Fruit fly (Drosophila melanogaster) whole organism, embryonic: ENCODE results near the gene Sp1.
A peak's percentile ranks its signal among the peaks of the same experiment; 100 is the strongest.

Experiments used
- Adf1 ChIP-seq: fragments of 200-800 bp; sonication (Bioruptor generic); IDR thresholded peaks from 2 replicates; pipeline ENCODE4 v1.3.6; 2022; ENCODE audit warnings: missing biosample characterization, missing genetic modification characterization
- Aef1 ChIP-seq: fragments of 200-800 bp; sonication (Bioruptor generic); IDR thresholded peaks from 3 replicates; pipeline ENCODE4 v1.3.6; 2022; ENCODE audit warnings: missing biosample characterization, missing genetic modification characterization
- Atf6 ChIP-seq: fragments of 200-800 bp; sonication (Bioruptor generic); IDR thresholded peaks from 2 replicates; pipeline ENCODE4 v1.3.6; 2022; ENCODE audit warnings: missing biosample characterization, missing genetic modification characterization
- CG10147 ChIP-seq: fragments of 200-800 bp; sonication (Bioruptor generic); optimal IDR thresholded peaks from 2 replicates; lab custom pipeline; 2019; ENCODE audit warnings: missing biosample characterization, mild to moderate bottlenecking, missing genetic modification characterization, moderate library complexity
- CG11504 ChIP-seq: fragments of 200-800 bp; sonication (Bioruptor generic); optimal IDR thresholded peaks from 3 replicates; lab custom pipeline; 2019; ENCODE audit warnings: missing biosample characterization, mild to moderate bottlenecking, missing genetic modification characterization, moderate library complexity
- CG13287 ChIP-seq: fragments of 200-800 bp; sonication (Bioruptor generic); IDR thresholded peaks from 2 replicates; pipeline ENCODE4 v1.3.6; 2022; ENCODE audit warnings: missing biosample characterization, missing genetic modification characterization; ENCODE audit not compliant: partially characterized antibody
- CG17385 ChIP-seq: fragments of 200-800 bp; sonication (Bioruptor generic); optimal IDR thresholded peaks from 3 replicates; lab custom pipeline; 2018; ENCODE audit warnings: missing biosample characterization, mild to moderate bottlenecking, missing genetic modification characterization
- CG17829 ChIP-seq: fragments of 200-800 bp; optimal IDR thresholded peaks from 2 replicates; lab custom pipeline; 2019; ENCODE audit warnings: missing biosample characterization, mild to moderate bottlenecking, missing genetic modification characterization, moderate library complexity
- CG1832 ChIP-seq: fragments of 200-800 bp; sonication (Bioruptor generic); optimal IDR thresholded peaks from 2 replicates; lab custom pipeline; 2017; ENCODE audit warnings: missing biosample characterization, mild to moderate bottlenecking, missing genetic modification characterization, inconsistent platforms
- CG18619 ChIP-seq: fragments of 200-800 bp; sonication (Bioruptor generic); optimal IDR thresholded peaks from 3 replicates; lab custom pipeline; 2017; ENCODE audit warnings: missing biosample characterization, mild to moderate bottlenecking, missing genetic modification characterization
- CG2120 ChIP-seq: fragments of 200-800 bp; sonication (Bioruptor generic); optimal IDR thresholded peaks from 3 replicates; lab custom pipeline; 2016; ENCODE audit warnings: missing biosample characterization, missing genetic modification characterization
- CG2875 ChIP-seq: fragments of 200-800 bp; sonication (Bioruptor generic); optimal IDR thresholded peaks from 2 replicates; lab custom pipeline; 2017; ENCODE audit warnings: missing biosample characterization, mild to moderate bottlenecking, missing genetic modification characterization, missing genetic modification reagents
- CG3163 ChIP-seq: fragments of 200-800 bp; sonication (Bioruptor generic); optimal IDR thresholded peaks from 3 replicates; lab custom pipeline; 2016; ENCODE audit warnings: missing biosample characterization, missing genetic modification characterization
- CG33557 ChIP-seq: fragments of 200-800 bp; sonication (Bioruptor generic); optimal IDR thresholded peaks from 2 replicates; lab custom pipeline; 2019; ENCODE audit warnings: missing biosample characterization, mild to moderate bottlenecking, missing genetic modification characterization, moderate library complexity
- CG34224 ChIP-seq: fragments of 200-800 bp; sonication (Bioruptor generic); IDR thresholded peaks from 3 replicates; pipeline ENCODE4 v1.3.6; 2022; ENCODE audit warnings: missing biosample characterization, missing genetic modification characterization; ENCODE audit not compliant: partially characterized antibody
- CG43689 ChIP-seq: fragments of 200-800 bp; sonication (Bioruptor generic); IDR thresholded peaks from 2 replicates; pipeline ENCODE4 v1.3.6; 2022; ENCODE audit warnings: missing biosample characterization, missing genetic modification characterization
- CG6813 ChIP-seq: fragments of 200-800 bp; sonication (Bioruptor generic); optimal IDR thresholded peaks from 2 replicates; lab custom pipeline; 2017; ENCODE audit warnings: missing biosample characterization, missing genetic modification characterization, mild to moderate bottlenecking, moderate library complexity, missing genetic modification reagents
- Deaf1 ChIP-seq: fragments of 200-800 bp; optimal IDR thresholded peaks from 3 replicates; lab custom pipeline; 2019; ENCODE audit warnings: missing biosample characterization, mild to moderate bottlenecking, missing genetic modification characterization, moderate library complexity
- Dek ChIP-seq: fragments of 200-800 bp; sonication (Bioruptor generic); optimal IDR thresholded peaks from 3 replicates; lab custom pipeline; 2019; ENCODE audit warnings: missing biosample characterization, mild to moderate bottlenecking, missing genetic modification characterization, moderate library complexity
- Dll ChIP-seq: fragments of 200-800 bp; sonication (Bioruptor generic); IDR thresholded peaks from 4 replicates; pipeline ENCODE4 v1.3.6; 2022; ENCODE audit warnings: missing biosample characterization, missing genetic modification characterization; ENCODE audit not compliant: partially characterized antibody
- Drgx ChIP-seq: fragments of 200-800 bp; sonication (Bioruptor generic); IDR thresholded peaks from 2 replicates; pipeline ENCODE4 v1.3.6; 2022; ENCODE audit warnings: missing biosample characterization, missing genetic modification characterization
- HmgZ ChIP-seq: fragments of 200-800 bp; sonication (Bioruptor generic); optimal IDR thresholded peaks from 2 replicates; lab custom pipeline; 2018; ENCODE audit warnings: missing biosample characterization, mild to moderate bottlenecking, missing genetic modification characterization
- Lpt ChIP-seq: fragments of >200 bp; optimal IDR thresholded peaks from 2 replicates; lab custom pipeline; 2018; ENCODE audit warnings: missing biosample characterization, missing genetic modification characterization
- MBD-R2 ChIP-seq: fragments of 200-800 bp; sonication (Bioruptor generic); IDR thresholded peaks from 2 replicates; pipeline ENCODE4 v1.3.6; 2022; ENCODE audit warnings: missing biosample characterization, missing genetic modification characterization
- Med ChIP-seq: fragments of 200-800 bp; sonication (Bioruptor generic); peaks from one replicate; lab custom pipeline; 2016; ENCODE audit warnings: missing biosample characterization, missing genetic modification characterization, mild to moderate bottlenecking, inconsistent platforms, moderate library complexity
- Myb ChIP-seq: fragments of 200-800 bp; sonication (Bioruptor generic); optimal IDR thresholded peaks from 2 replicates; lab custom pipeline; 2016; ENCODE audit warnings: missing biosample characterization, missing genetic modification characterization
- Nf-YA ChIP-seq: fragments of 200-800 bp; sonication (Bioruptor generic); IDR thresholded peaks from 2 replicates; pipeline ENCODE4 v1.3.6; 2022; ENCODE audit warnings: missing biosample characterization, missing genetic modification characterization
- Opbp ChIP-seq: fragments of 200-800 bp; sonication (Bioruptor generic); IDR thresholded peaks from 3 replicates; pipeline ENCODE4 v1.3.6; 2022; ENCODE audit warnings: missing biosample characterization, missing genetic modification characterization; ENCODE audit not compliant: partially characterized antibody
- Optix ChIP-seq: fragments of 200-800 bp; sonication (Bioruptor generic); IDR thresholded peaks from 3 replicates; pipeline ENCODE4 v1.3.6; 2022; ENCODE audit warnings: missing biosample characterization, missing genetic modification characterization
- Ravus ChIP-seq: fragments of 200-800 bp; sonication (Bioruptor generic); IDR thresholded peaks from 2 replicates; pipeline ENCODE4 v1.3.6; 2022; ENCODE audit warnings: missing biosample characterization, missing genetic modification characterization
- Trl ChIP-seq, 3 experiments: fragments of >200 bp in 2 of 3; fragments of 200-800 bp in 1 of 3; sonication (Bioruptor generic) in 1 of 3; optimal IDR thresholded peaks; 2 replicates in 1 of 3; 3 replicates in 2 of 3; lab custom pipeline; 2016 to 2017; ENCODE audit warnings: missing biosample characterization in 1 of 3, missing genetic modification characterization in 1 of 3
- aop ChIP-seq: fragments of 200-800 bp; sonication (Bioruptor generic); IDR thresholded peaks from 2 replicates; pipeline ENCODE4 v1.3.6; 2022; ENCODE audit warnings: missing biosample characterization, missing genetic modification characterization
- ap ChIP-seq: fragments of 200-800 bp; sonication (Bioruptor generic); IDR thresholded peaks from 2 replicates; pipeline ENCODE4 v1.3.6; 2022; ENCODE audit warnings: missing biosample characterization, missing genetic modification characterization
- cg ChIP-seq: fragments of 200-800 bp; sonication (Bioruptor generic); optimal IDR thresholded peaks from 3 replicates; lab custom pipeline; 2019; ENCODE audit warnings: missing biosample characterization, mild to moderate bottlenecking, missing genetic modification characterization, moderate library complexity
- crc ChIP-seq: fragments of 200-800 bp; sonication (Bioruptor generic); optimal IDR thresholded peaks from 2 replicates; lab custom pipeline; 2016; ENCODE audit warnings: missing biosample characterization, missing genetic modification characterization
- dati ChIP-seq: fragments of 200-800 bp; sonication (Bioruptor generic); IDR thresholded peaks from 2 replicates; pipeline ENCODE4 v1.3.6; 2022; ENCODE audit warnings: missing biosample characterization, missing genetic modification characterization
- dm ChIP-seq: fragments of 200-800 bp; sonication (Bioruptor generic); optimal IDR thresholded peaks from 3 replicates; lab custom pipeline; 2016; ENCODE audit warnings: missing biosample characterization, missing genetic modification characterization
- gce ChIP-seq: fragments of 200-800 bp; sonication (Bioruptor generic); IDR thresholded peaks from 3 replicates; pipeline ENCODE4 v1.3.6; 2022; ENCODE audit warnings: missing biosample characterization, missing genetic modification characterization
- ham ChIP-seq: fragments of 200-800 bp; sonication (Bioruptor generic); IDR thresholded peaks from 2 replicates; pipeline ENCODE4 v1.3.6; 2022; ENCODE audit warnings: missing biosample characterization, missing genetic modification characterization
- hbn ChIP-seq: fragments of 200-800 bp; sonication (Bioruptor generic); IDR thresholded peaks from 2 replicates; pipeline ENCODE4 v1.3.6; 2022; ENCODE audit warnings: missing biosample characterization, missing genetic modification characterization; ENCODE audit not compliant: partially characterized antibody
- knrl ChIP-seq: fragments of 200-800 bp; sonication (Bioruptor generic); IDR thresholded peaks from 3 replicates; pipeline ENCODE4 v1.3.6; 2022; ENCODE audit warnings: missing biosample characterization, missing genetic modification characterization; ENCODE audit not compliant: partially characterized antibody
- lola ChIP-seq, 3 experiments: fragments of >200 bp in 2 of 3; fragments of 200-800 bp in 1 of 3; sonication (Bioruptor generic) in 1 of 3; optimal IDR thresholded peaks; 2 replicates each; lab custom pipeline; 2017 to 2019; ENCODE audit warnings: missing biosample characterization in 3 of 3, missing genetic modification characterization in 3 of 3, mild to moderate bottlenecking in 1 of 3, moderate library complexity in 1 of 3
- luna ChIP-seq: fragments of 200-800 bp; sonication (Bioruptor generic); optimal IDR thresholded peaks from 2 replicates; lab custom pipeline; 2016; ENCODE audit warnings: missing biosample characterization, missing genetic modification characterization
- phol ChIP-seq: fragments of 200-800 bp; sonication (Bioruptor generic); optimal IDR thresholded peaks from 3 replicates; lab custom pipeline; 2018; ENCODE audit warnings: missing biosample characterization, mild to moderate bottlenecking, missing genetic modification characterization, moderate library complexity
- scrt ChIP-seq: fragments of 200-800 bp; sonication (Bioruptor generic); optimal IDR thresholded peaks from 2 replicates; lab custom pipeline; 2018; ENCODE audit warnings: missing biosample characterization, mild to moderate bottlenecking, missing genetic modification characterization, moderate library complexity
- sens ChIP-seq: fragments of 200-800 bp; sonication (Bioruptor generic); peaks from one replicate; lab custom pipeline; 2016; ENCODE audit warnings: missing biosample characterization, missing genetic modification characterization
- tll ChIP-seq, 2 experiments: fragments of 200-800 bp in 1 of 2; fragments of >200 bp in 1 of 2; sonication (Bioruptor generic) in 1 of 2; optimal IDR thresholded peaks; 2 replicates each; lab custom pipeline; 2017 to 2019; ENCODE audit warnings: missing biosample characterization in 2 of 2, missing genetic modification characterization in 2 of 2, mild to moderate bottlenecking in 1 of 2, moderate library complexity in 1 of 2
- vvl ChIP-seq: fragments of 200-800 bp; sonication (Bioruptor generic); IDR thresholded peaks from 2 replicates; pipeline ENCODE4 v1.3.6; 2022; ENCODE audit warnings: missing biosample characterization, missing genetic modification characterization
- yki ChIP-seq: fragments of >200 bp; optimal IDR thresholded peaks from 3 replicates; lab custom pipeline; 2018

Sp1 gene

dm6 chrX:9693720-9694386, 35.6 kb upstream of the Sp1 start, which contains the start of gene btd (continued):
- TF ChIP-seq scrt (no peak), Dek (tag; lab: Kevin White, UChicago) (no peak), CG13287 (GFP tag; lab: Robert Waterston, UW) (peak; percentile 66), Opbp (peak; percentile 40; the same call in 1 of the 3 replicates), knrl (GFP tag; lab: Robert Waterston, UW) (peak; percentile 40; the same call in 1 of the 3 replicates), Med (GFP tag; lab: Kevin White, UChicago) (peak; percentile 81), CG34224 (GFP tag; lab: Robert Waterston, UW) (0 out of 3 replicates have a peak, but pooled peaks have one; percentile 30), phol (peak; percentile 42), CG33557 (GFP tag; lab: Kevin White, UChicago) (no peak), HmgZ (tag; lab: Kevin White, UChicago) (peak; percentile 28), Deaf1 (peak; percentile 72), CG1832 (GFP tag; lab: Kevin White, UChicago) (peak; percentile 99), CG10147 (GFP tag; lab: Kevin White, UChicago) (no peak), vvl (GFP tag; lab: Robert Waterston, UW) (0 out of 2 replicates have a peak, but pooled peaks have one; percentile 32), Optix (no peak), hbn (0 out of 2 replicates have a peak, but pooled peaks have one; percentile 28), CG2875 (no peak), sens (GFP tag; lab: Kevin White, UChicago) (peak; percentile 52), CG18619 (no peak), Atf6 (GFP tag; lab: Robert Waterston, UW) (0 out of 2 replicates have a peak, but pooled peaks have one; percentile 38), Lpt (no peak), luna (GFP tag; lab: Kevin White, UChicago) (no peak), cg (GFP tag; lab: Kevin White, UChicago) (peak; percentile 91), Myb (no peak), ap (GFP tag; lab: Robert Waterston, UW) (no peak), yki (peak; percentile 54), Adf1 (GFP tag; lab: Robert Waterston, UW) (peak; percentile 100), dm (peak; percentile 2), Drgx (GFP tag; lab: Robert Waterston, UW) (peak; percentile 62), lola (GFP tag; optimal IDR thresholded peaks at IDR 0.05; lab: Kevin White, UChicago) (no peak), Dll (GFP tag; lab: Robert Waterston, UW) (peak; percentile 45; the same call in 1 of the 4 replicates), aop (GFP tag; lab: Robert Waterston, UW) (no peak), CG43689 (no peak), Ravus (GFP tag; lab: Robert Waterston, UW) (no peak), CG2120 (no peak), CG17829 (tag; lab: Kevin White, UChicago) (peak; percentile 50), Trl (optimal IDR thresholded peaks at IDR 0.05; lab: Kevin White, UChicago) (peak; percentile 75 to 83), Trl (GFP tag; optimal IDR thresholded peaks at IDR 0.05; lab: Kevin White, UChicago) (peak; percentile 46), CG11504 (tag; lab: Kevin White, UChicago) (peak; percentile 26), dati (no peak), Aef1 (peak; percentile 93), MBD-R2 (GFP tag; lab: Robert Waterston, UW) (peak; percentile 22; the same call in 1 of the 2 replicates), CG6813 (no peak), Nf-YA (GFP tag; lab: Robert Waterston, UW) (peak; percentile 88), tll (GFP tag; optimal IDR thresholded peaks at IDR 0.05; lab: Kevin White, UChicago) (peak; percentile 41 to 67), gce (GFP tag; lab: Robert Waterston, UW) (no peak), crc (GFP tag; lab: Kevin White, UChicago) (no peak), CG3163 (GFP tag; lab: Kevin White, UChicago) (no peak), ham (GFP tag; lab: Robert Waterston, UW) (no peak), CG17385 (GFP tag; lab: Kevin White, UChicago) (peak; percentile 75)
